Fruit fly (Drosophila melanogaster): ENCODE results near the gene CG4768.
A peak's percentile ranks its signal among the peaks of the same experiment; 100 is the strongest.

CG4768 gene

DNA sequence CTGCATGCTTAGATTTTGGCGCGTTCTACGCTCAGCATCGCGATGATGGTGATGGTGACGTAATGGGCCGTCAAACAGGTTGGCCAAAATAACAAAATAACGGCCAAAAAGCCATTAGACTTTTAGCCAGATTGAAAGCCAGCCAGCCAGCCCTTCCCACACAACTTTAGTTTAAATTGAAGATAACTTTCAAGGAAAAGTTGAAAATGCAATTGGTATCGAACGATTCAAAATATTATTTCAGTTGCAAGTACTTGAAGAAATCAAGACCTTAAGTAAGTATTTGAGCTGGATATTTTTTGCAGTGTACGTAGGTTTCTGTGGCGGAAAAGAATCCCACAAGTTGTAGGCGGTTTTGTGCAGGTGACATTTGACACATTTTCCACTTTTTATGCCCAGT is 10.9 kb upstream of the CG4768 start (continued):
- TF ChIP-seq CG31441 (GFP tag; IDR thresholded peaks at IDR 0.05) (no peak), prd (optimal IDR thresholded peaks at IDR 0.05) (no peak), prd (GFP tag; IDR thresholded peaks at IDR 0.05) (0 out of 3 replicates have a peak, but pooled peaks have one; percentile 16), kni (GFP tag; optimal IDR thresholded peaks at IDR 0.05) (no peak), CG7786 (GFP tag; optimal IDR thresholded peaks at IDR 0.05) (no peak), CG1233 (GFP tag; optimal IDR thresholded peaks at IDR 0.05) (no peak), Hr3 (GFP tag; optimal IDR thresholded peaks at IDR 0.05) (no peak), emc (GFP tag; optimal IDR thresholded peaks at IDR 0.05) (no peak), Lim3 (GFP tag; IDR thresholded peaks at IDR 0.05) (no peak), GATAe (GFP tag; conservative IDR thresholded peaks at IDR 0.05) (no peak), pho (GFP tag; optimal IDR thresholded peaks at IDR 0.05) (no peak), pum (GFP tag; optimal IDR thresholded peaks at IDR 0.05) (no peak), CG11398 (GFP tag; optimal IDR thresholded peaks at IDR 0.05) (peak; percentile 8), CG10565 (GFP tag; optimal IDR thresholded peaks at IDR 0.05) (no peak), Fer2 (tag; optimal IDR thresholded peaks at IDR 0.05) (no peak), D (optimal IDR thresholded peaks at IDR 0.05) (no peak), D (GFP tag; optimal IDR thresholded peaks at IDR 0.05) (no peak), CG3838 (GFP tag; optimal IDR thresholded peaks at IDR 0.05) (no peak), knrl (GFP tag; IDR thresholded peaks at IDR 0.05; ENCODE audit: partially characterized antibody) (no peak), CG13296 (GFP tag; optimal IDR thresholded peaks at IDR 0.05) (no peak), CG18764 (GFP tag; optimal IDR thresholded peaks at IDR 0.05) (no peak), H15 (GFP tag; IDR thresholded peaks at IDR 0.05) (0 out of 3 replicates have a peak, but pooled peaks have one; percentile 20)

DNA sequence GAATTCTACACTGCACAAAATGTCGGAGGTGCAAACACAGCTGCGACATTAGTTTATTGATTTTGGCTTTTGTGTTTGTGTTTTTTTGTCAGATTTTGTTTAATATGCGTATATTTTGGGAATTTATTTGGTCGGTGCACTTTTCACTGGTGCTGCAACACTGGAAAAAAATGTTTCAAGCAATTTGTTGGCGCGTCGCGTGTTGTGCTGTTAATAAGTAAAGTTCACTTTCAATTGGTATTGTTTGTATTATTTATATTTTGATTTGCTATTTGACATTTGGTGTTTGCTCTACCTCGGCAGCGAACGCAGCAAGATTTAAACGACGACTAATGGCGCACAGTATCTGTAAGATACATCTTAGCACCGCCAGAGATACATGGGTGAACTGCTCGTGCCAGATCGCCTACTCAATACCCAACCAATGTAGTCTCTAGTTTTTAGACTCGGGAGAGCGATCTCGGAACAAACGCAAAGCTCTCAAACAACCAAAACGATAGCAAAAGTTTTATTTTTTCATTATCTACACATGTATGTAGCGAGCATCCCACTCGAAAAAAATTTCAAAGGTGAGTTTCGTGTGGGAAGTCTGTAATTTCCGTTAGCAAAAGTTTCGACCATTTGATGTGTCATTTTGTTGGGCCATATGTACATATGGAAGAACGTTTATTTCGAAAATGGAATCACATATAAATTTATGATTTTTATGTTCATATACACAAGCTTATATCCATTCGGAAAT is 9.6 kb upstream of the CG4768 start:
- TF ChIP-seq CG13287 (GFP tag; IDR thresholded peaks at IDR 0.05; ENCODE audit: partially characterized antibody) (0 out of 2 replicates have a peak, but pooled peaks have one; percentile 20), H2.0 (GFP tag; IDR thresholded peaks at IDR 0.05) (0 out of 2 replicates have a peak, but pooled peaks have one; percentile 21), Fer1 (GFP tag; optimal IDR thresholded peaks at IDR 0.05) (peak; percentile 54), dmrt99B (tag; optimal IDR thresholded peaks at IDR 0.05) (peak; percentile 62), CG3281 (GFP tag; optimal IDR thresholded peaks at IDR 0.05) (peak; percentile 44), CG8290 (GFP tag; optimal IDR thresholded peaks at IDR 0.05) (no peak), CG8290 (tag; optimal IDR thresholded peaks at IDR 0.05) (peak in 1 of 2 experiments; percentile 37), CG10431 (GFP tag; optimal IDR thresholded peaks at IDR 0.05) (no peak), lmd (GFP tag; IDR thresholded peaks at IDR 0.05) (peak; percentile 57), ac (GFP tag; optimal IDR thresholded peaks at IDR 0.05) (no peak), nom (GFP tag; optimal IDR thresholded peaks at IDR 0.05) (no peak), slbo (GFP tag; IDR thresholded peaks at IDR 0.05) (peak; percentile 62; the same call in 1 of the 2 replicates), CG5180 (GFP tag; optimal IDR thresholded peaks at IDR 0.05) (peak; percentile 4), Ssrp (tag; optimal IDR thresholded peaks at IDR 0.05) (peak; percentile 42), CG1233 (GFP tag; optimal IDR thresholded peaks at IDR 0.05) (peak; percentile 25), ase (GFP tag; IDR thresholded peaks at IDR 0.05) (peak; percentile 30; the same call in 1 of the 3 replicates), HHEX (GFP tag; optimal IDR thresholded peaks at IDR 0.05) (peak; percentile 21), Dek (tag; optimal IDR thresholded peaks at IDR 0.05) (no peak), fd64A (GFP tag; optimal IDR thresholded peaks at IDR 0.05) (no peak), CG13424 (tag; optimal IDR thresholded peaks at IDR 0.05) (peak; percentile 42), tap (tag; optimal IDR thresholded peaks at IDR 0.05) (peak; percentile 4), maf-S (GFP tag; optimal IDR thresholded peaks at IDR 0.05) (peak; percentile 52), CG4854 (GFP tag; optimal IDR thresholded peaks at IDR 0.05) (peak; percentile 26), Side (GFP tag; optimal IDR thresholded peaks at IDR 0.05) (peak; percentile 50), CG32532 (GFP tag; IDR thresholded peaks at IDR 0.05) (peak; percentile 71), fu2 (GFP tag; optimal IDR thresholded peaks at IDR 0.05) (no peak), CG9437 (GFP tag; optimal IDR thresholded peaks at IDR 0.05) (peak; percentile 23), eyg (GFP tag; optimal IDR thresholded peaks at IDR 0.05) (peak; percentile 38), CG17802 (tag; optimal IDR thresholded peaks at IDR 0.05) (peak; percentile 13)

Measured in whole organism, embryonic.